Worm (Caenorhabditis elegans) whole organism, young adult: ENCODE data around the gene C54F6.20.

ENCODE experiments used
- F39B2.1 ChIP-seq: fragments of 200-800 bp; sonication (Bioruptor generic); IDR thresholded peaks from 2 replicates; pipeline ENCODE4 v1.3.6; 2022; ENCODE audit warnings: missing genetic modification reagents, missing genetic modification characterization, missing compliant biosample characterization
- K11D2.4 ChIP-seq: fragments of 200-800 bp; sonication (Bioruptor generic); IDR thresholded peaks from 2 replicates; pipeline ENCODE4 v1.3.6; 2022; ENCODE audit warnings: missing genetic modification reagents, missing genetic modification characterization, missing compliant biosample characterization
- Y95B8A.8 ChIP-seq: fragments of 200-800 bp; sonication (Bioruptor generic); IDR thresholded peaks from 2 replicates; pipeline ENCODE4 v1.3.6; 2022; ENCODE audit warnings: missing genetic modification reagents, missing genetic modification characterization, missing compliant biosample characterization
- bed-2 ChIP-seq: fragments of 200-800 bp; sonication (Bioruptor generic); IDR thresholded peaks from 2 replicates; pipeline ENCODE4 v1.3.6; 2022; ENCODE audit warnings: missing genetic modification reagents, missing genetic modification characterization, missing compliant biosample characterization
- dox-1 ChIP-seq: fragments of 200-800 bp; sonication (Bioruptor generic); IDR thresholded peaks from 2 replicates; pipeline ENCODE4 v1.3.6; 2022; ENCODE audit warnings: missing genetic modification reagents, missing genetic modification characterization, missing compliant biosample characterization
- let-526 ChIP-seq: fragments of 200-800 bp; sonication (Bioruptor generic); IDR thresholded peaks from 2 replicates; pipeline ENCODE4 v1.3.6; 2022; ENCODE audit warnings: missing genetic modification reagents, missing genetic modification characterization, missing compliant biosample characterization
- lsy-27 ChIP-seq: sonication (generic microtip); optimal IDR thresholded peaks from 2 replicates; lab custom pipeline; 2017; ENCODE audit warnings: missing genetic modification characterization, mild to moderate bottlenecking, missing compliant biosample characterization, antibody characterized with exemption, missing genotype, borderline replicate concordance; ENCODE audit not compliant: insufficient read depth
- snpc-4 ChIP-seq, 5 experiments: fragments of 150-350 bp in 1 of 5; sonication (generic microtip) in 4 of 5; optimal IDR thresholded peaks; 2 replicates each; lab custom pipeline; 2014 to 2018; ENCODE audit warnings: missing genetic modification characterization in 5 of 5, missing biosample characterization in 3 of 5, antibody characterized with exemption in 2 of 5, mild to moderate bottlenecking in 2 of 5, missing compliant biosample characterization in 2 of 5, missing genotype in 2 of 5, moderate library complexity in 2 of 5, missing genetic modification reagents in 1 of 5
- tbx-9 ChIP-seq: sonication (generic microtip); optimal IDR thresholded peaks from 2 replicates; lab custom pipeline; 2016; ENCODE audit warnings: borderline replicate concordance, missing genetic modification characterization, inconsistent platforms, missing compliant biosample characterization
- zfh-2 ChIP-seq: fragments of 200-800 bp; sonication (Bioruptor generic); conservative IDR thresholded peaks from 2 replicates; pipeline ENCODE4 v1.3.6; 2022; ENCODE audit warnings: missing genetic modification reagents, missing genetic modification characterization, missing compliant biosample characterization
- ztf-26 ChIP-seq: sonication (generic microtip); optimal IDR thresholded peaks from 2 replicates; lab custom pipeline; 2017; ENCODE audit warnings: missing genetic modification characterization, missing compliant biosample characterization

- TF ChIP-seq Y95B8A.8 (no peak), lsy-27 (no peak), zfh-2 (GFP tag; lab: Robert Waterston, UW) (no peak), dox-1 (GFP tag; lab: Robert Waterston, UW) (no peak), snpc-4 (GFP tag; optimal IDR thresholded peaks at IDR 0.05; lab: Kevin White, UChicago) (no peak), snpc-4 (tag; optimal IDR thresholded peaks at IDR 0.05; lab: Kevin White, UChicago) (no peak), K11D2.4 (no peak), tbx-9 (tag; lab: Kevin White, UChicago) (no peak), F39B2.1 (GFP tag; lab: Robert Waterston, UW) (no peak), ztf-26 (no peak), let-526 (no peak), bed-2 (no peak)
Measured at ce11 chrV:7523392-7523791, 1.2 kb upstream of the C54F6.20 start, which contains the start of gene C54F6.6.
